Worm (Caenorhabditis elegans) whole organism, early embryonic: ENCODE results near the gene cmtr-2.

Experiments
- flt-1 ChIP-seq: fragments of 200-800 bp; sonication (Bioruptor generic); IDR thresholded peaks from 2 replicates; pipeline ENCODE4 v1.3.6; 2022; ENCODE audit warnings: missing genetic modification characterization, missing compliant biosample characterization
- tbx-37 ChIP-seq: fragments of 200-800 bp; sonication (Bioruptor generic); conservative IDR thresholded peaks from 2 replicates; pipeline ENCODE4 v1.3.6; 2022; ENCODE audit warnings: missing genetic modification reagents, missing genetic modification characterization, missing compliant biosample characterization

- TF ChIP-seq tbx-37 (GFP tag; lab: Robert Waterston, UW) (no peak), flt-1 (GFP tag; lab: Robert Waterston, UW) (no peak)
Measured at ce11 chrIII:6612282-6612681, 2.9 kb upstream of the cmtr-2 start, which contains the start of gene ctsa-4.2.
